Worm (Caenorhabditis elegans) whole organism, L4 larva: Measurements from ENCODE around the gene rpl-36.A.

Source experiments
- D1046.2 ChIP-seq: fragments of 200-800 bp; sonication (Bioruptor generic); IDR thresholded peaks from 2 replicates; pipeline ENCODE4 v1.3.6; 2022; ENCODE audit warnings: missing genetic modification characterization, missing compliant biosample characterization
- daf-19 ChIP-seq: fragments of 200-800 bp; sonication (Bioruptor generic); conservative IDR thresholded peaks from 2 replicates; pipeline ENCODE4 v1.3.6; 2022; ENCODE audit warnings: missing genetic modification characterization, missing compliant biosample characterization
- fos-1 ChIP-seq: fragments of 150-350 bp; optimal IDR thresholded peaks from 2 replicates; lab custom pipeline; 2014; ENCODE audit warnings: missing biosample characterization, missing genetic modification characterization
- lin-39 ChIP-seq: fragments of 150-350 bp; optimal IDR thresholded peaks from 2 replicates; lab custom pipeline; 2014; ENCODE audit warnings: missing biosample characterization, missing genetic modification reagents, missing genetic modification characterization
- madf-9 ChIP-seq: fragments of 200-800 bp; sonication (Bioruptor generic); conservative IDR thresholded peaks from 2 replicates; pipeline ENCODE4 v1.3.6; 2022; ENCODE audit warnings: missing genetic modification reagents, missing genetic modification characterization, missing compliant biosample characterization
- mep-1 ChIP-seq: fragments of 150-350 bp; sonication (generic microtip); optimal IDR thresholded peaks from 3 replicates; lab custom pipeline; 2014; ENCODE audit warnings: missing biosample characterization, missing genetic modification characterization
- nhr-11 ChIP-seq: fragments of 150-350 bp; optimal IDR thresholded peaks from 2 replicates; lab custom pipeline; 2014; ENCODE audit warnings: missing biosample characterization, missing genetic modification characterization
- nhr-6 ChIP-seq: fragments of 150-350 bp; optimal IDR thresholded peaks from 2 replicates; lab custom pipeline; 2014; ENCODE audit warnings: missing biosample characterization, missing genetic modification characterization
- nhr-76 ChIP-seq: fragments of 150-350 bp; optimal IDR thresholded peaks from 2 replicates; lab custom pipeline; 2014; ENCODE audit warnings: missing biosample characterization, missing genetic modification characterization
- set-16 ChIP-seq: fragments of 200-800 bp; sonication (Bioruptor generic); IDR thresholded peaks from 2 replicates; pipeline ENCODE4 v1.3.6; 2022; ENCODE audit warnings: missing genetic modification reagents, missing genetic modification characterization, missing compliant biosample characterization
- zag-1 ChIP-seq: fragments of 150-350 bp; optimal IDR thresholded peaks from 2 replicates; lab custom pipeline; 2014; ENCODE audit warnings: missing biosample characterization, missing genetic modification characterization
- ztf-11 ChIP-seq: fragments of 150-350 bp; optimal IDR thresholded peaks from 2 replicates; lab custom pipeline; 2014; ENCODE audit warnings: missing biosample characterization, missing genetic modification characterization

DNA sequence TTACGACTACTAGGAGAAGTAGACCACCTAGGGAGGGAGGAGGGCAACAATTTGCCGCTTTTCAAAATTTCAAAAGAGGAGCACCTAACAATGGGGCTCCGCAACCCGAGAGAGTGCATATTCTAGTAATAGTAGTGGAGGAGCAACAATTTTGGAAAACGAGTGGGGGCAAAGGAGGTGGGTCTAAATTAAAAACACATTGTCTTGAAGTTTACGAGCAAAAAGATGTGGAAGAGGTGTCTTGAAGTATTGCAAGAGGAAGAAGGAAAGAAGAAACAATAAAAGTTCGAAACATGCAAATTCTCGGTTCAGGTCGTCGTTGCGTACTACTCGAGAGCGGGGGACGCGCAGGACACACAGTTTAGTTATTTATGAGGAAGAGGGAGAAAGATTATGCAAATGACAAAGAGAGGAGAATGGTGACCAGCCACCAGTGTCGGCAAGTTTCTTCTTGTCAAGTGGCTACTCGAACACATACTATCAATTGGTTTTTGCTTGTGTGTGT is 32.8 kb downstream of the rpl-36.A start:
- TF ChIP-seq nhr-76 (tag; lab: Kevin White, UChicago) (no peak), madf-9 (no peak), daf-19 (no peak), mep-1 (tag; lab: Kevin White, UChicago) (no peak), zag-1 (tag; lab: Kevin White, UChicago) (no peak), lin-39 (tag; lab: Kevin White, UChicago) (no peak), fos-1 (no peak), nhr-6 (tag; lab: Kevin White, UChicago) (no peak), set-16 (GFP tag; lab: Robert Waterston, UW) (no peak), ztf-11 (tag; lab: Kevin White, UChicago) (no peak), nhr-11 (tag; lab: Kevin White, UChicago) (no peak), D1046.2 (no peak)
